Fruit fly (Drosophila melanogaster): ENCODE data around the gene t-Grip91.

The t-Grip91 gene

dm6 chr2L:15761409-15762407 lies 22.2 kb upstream of the t-Grip91 start:
- TF ChIP-seq noc (tag; optimal IDR thresholded peaks at IDR 0.05) = peak; percentile 53

dm6 chr2L:15762466-15762865 lies 21.4 kb upstream of the t-Grip91 start, which contains the start of gene Gli:
Gene Gli, minus strand, starts transcription at chr2L:15762758.
- no peak for TF ChIP-seq noc (tag; optimal IDR thresholded peaks at IDR 0.05)

dm6 chr2L:15763401-15763800 lies 20.5 kb upstream of the t-Grip91 start:
- TF ChIP-seq noc (tag; optimal IDR thresholded peaks at IDR 0.05) = no peak

dm6 chr2L:15764029-15764428 lies 19.9 kb upstream of the t-Grip91 start, which contains the start of gene CG3793:
Gene CG3793, plus strand, starts transcription at chr2L:15764220.
- TF ChIP-seq noc (tag; optimal IDR thresholded peaks at IDR 0.05) = no peak

- no peak for TF ChIP-seq noc (tag; optimal IDR thresholded peaks at IDR 0.05)
Measured at dm6 chr2L:15768097-15768496, 15.8 kb upstream of the t-Grip91 start, which contains the start of gene wek. Gene wek, minus strand, starts transcription at chr2L:15768349.

- no peak for TF ChIP-seq noc (tag; optimal IDR thresholded peaks at IDR 0.05)
Measured at dm6 chr2L:15770978-15771377, 12.9 kb upstream of the t-Grip91 start, which contains the start of gene Ku80. Gene Ku80, minus strand, starts transcription at chr2L:15771159.

dm6 chr2L:15773013-15773412 lies 10.9 kb upstream of the t-Grip91 start, which contains the start of gene CG31826:
Gene CG31826, minus strand, starts transcription at chr2L:15773113.
- TF ChIP-seq noc (tag; optimal IDR thresholded peaks at IDR 0.05) = no peak

dm6 chr2L:15776752-15777151 lies 7.1 kb upstream of the t-Grip91 start, which contains the start of gene CG43760:
Gene CG43760, minus strand, starts transcription at chr2L:15776852.
- no peak for TF ChIP-seq noc (tag; optimal IDR thresholded peaks at IDR 0.05)

- TF ChIP-seq noc (tag; optimal IDR thresholded peaks at IDR 0.05) = no peak
Measured at dm6 chr2L:15782996-15783395, 889 bp upstream of the t-Grip91 start.

dm6 chr2L:15796300-15796699 lies 12.4 kb downstream of the t-Grip91 start:
- TF ChIP-seq noc (tag; optimal IDR thresholded peaks at IDR 0.05) = no peak

- no peak for TF ChIP-seq noc (tag; optimal IDR thresholded peaks at IDR 0.05)
Measured at dm6 chr2L:15812041-15812440, 28.2 kb downstream of the t-Grip91 start, which contains the start of gene CG42876. Gene CG42876, minus strand, starts transcription at chr2L:15812141.

- TF ChIP-seq noc (tag; optimal IDR thresholded peaks at IDR 0.05) = no peak
Measured at dm6 chr2L:15835558-15835957, 51.7 kb downstream of the t-Grip91 start, which contains the start of gene CG18518. Gene CG18518, minus strand, starts transcription at chr2L:15835658.

All from whole organism, larva.